Worm (Caenorhabditis elegans) whole organism, L1 larva: ENCODE results near the gene F42E8.1.

Source experiments
- C04F5.9 ChIP-seq: sonication (generic microtip); optimal IDR thresholded peaks from 2 replicates; lab custom pipeline; 2016; ENCODE audit warnings: missing genetic modification characterization, missing compliant biosample characterization
- Y116A8C.19 ChIP-seq: sonication (generic microtip); optimal IDR thresholded peaks from 2 replicates; lab custom pipeline; 2016; ENCODE audit warnings: missing compliant biosample characterization, missing genetic modification characterization, borderline replicate concordance
- aha-1 ChIP-seq: fragments of 150-350 bp; optimal IDR thresholded peaks from 2 replicates; lab custom pipeline; 2014; ENCODE audit warnings: missing biosample characterization, missing genetic modification characterization
- ceh-82 ChIP-seq, 3 experiments: fragments of 150-350 bp in 1 of 3; sonication (generic microtip) in 2 of 3; optimal IDR thresholded peaks; 2 replicates each; lab custom pipeline; 2014 to 2017; ENCODE audit warnings: missing biosample characterization in 3 of 3, missing genetic modification characterization in 3 of 3
- dpl-1 ChIP-seq, 3 experiments: fragments of 150-350 bp in 2 of 3; sonication (generic microtip) in 1 of 3; optimal IDR thresholded peaks; 2 replicates each; lab custom pipeline; 2014 to 2017; ENCODE audit warnings: missing biosample characterization in 3 of 3, missing genetic modification characterization in 3 of 3, missing genetic modification reagents in 3 of 3
- efl-1 ChIP-seq, 4 experiments: fragments of 150-350 bp; optimal IDR thresholded peaks in 3 of 4; peaks in 1 of 4; 1 replicate in 1 of 4; 2 replicates in 3 of 4; lab custom pipeline; 2014; ENCODE audit warnings: missing biosample characterization in 2 of 4, missing genetic modification characterization in 2 of 4, missing genetic modification reagents in 2 of 4
- efl-3 ChIP-seq: fragments of 200-800 bp; sonication (Bioruptor generic); optimal IDR thresholded peaks from 2 replicates; lab custom pipeline; 2018; ENCODE audit warnings: mild to moderate bottlenecking, missing genetic modification characterization, missing compliant biosample characterization
- egl-13 ChIP-seq: sonication (generic microtip); optimal IDR thresholded peaks from 2 replicates; lab custom pipeline; 2016; ENCODE audit warnings: missing genotype, missing genetic modification reagents, missing genetic modification characterization, missing compliant biosample characterization
- egl-27 ChIP-seq, 2 experiments: fragments of 150-350 bp in 1 of 2; sonication (generic microtip); optimal IDR thresholded peaks; 3 replicates each; lab custom pipeline; 2017 to 2018; ENCODE audit warnings: missing biosample characterization in 2 of 2, missing genetic modification characterization in 2 of 2, missing genetic modification reagents in 2 of 2
- elt-2 ChIP-seq: sonication (generic microtip); optimal IDR thresholded peaks from 2 replicates; lab custom pipeline; 2016; ENCODE audit warnings: missing genetic modification characterization, mild to moderate bottlenecking, inconsistent platforms, missing compliant biosample characterization, missing genetic modification reagents
- elt-3 ChIP-seq, 6 experiments: fragments of 150-350 bp in 1 of 6; sonication (generic microtip); optimal IDR thresholded peaks; 2 replicates each; lab custom pipeline; 2017 to 2018; ENCODE audit warnings: missing biosample characterization in 6 of 6, missing genetic modification characterization in 6 of 6, inconsistent platforms in 1 of 6
- ets-5 ChIP-seq: fragments of 200-800 bp; sonication (Bioruptor generic); IDR thresholded peaks from 2 replicates; pipeline ENCODE4 v1.3.6; 2022; ENCODE audit warnings: missing genetic modification characterization, missing compliant biosample characterization
- fkh-4 ChIP-seq: sonication (generic microtip); optimal IDR thresholded peaks from 2 replicates; lab custom pipeline; 2016; ENCODE audit warnings: missing compliant biosample characterization, missing genetic modification characterization, borderline replicate concordance
- fos-1 ChIP-seq: fragments of 150-350 bp; optimal IDR thresholded peaks from 2 replicates; lab custom pipeline; 2014; ENCODE audit warnings: missing biosample characterization, missing genetic modification characterization
- irx-1 ChIP-seq: sonication (generic microtip); optimal IDR thresholded peaks from 2 replicates; lab custom pipeline; 2016; ENCODE audit warnings: missing genetic modification characterization, missing compliant biosample characterization
- isw-1 ChIP-seq: fragments of 200-800 bp; sonication (Bioruptor generic); IDR thresholded peaks from 2 replicates; pipeline ENCODE4 v1.3.6; 2022; ENCODE audit warnings: missing genetic modification characterization, missing compliant biosample characterization
- lin-14 ChIP-seq: fragments of 200-800 bp; sonication (Bioruptor generic); optimal IDR thresholded peaks from 2 replicates; lab custom pipeline; 2018; ENCODE audit warnings: mild to moderate bottlenecking, missing genetic modification characterization, moderate library complexity, missing compliant biosample characterization
- lir-3 ChIP-seq: sonication (generic microtip); optimal IDR thresholded peaks from 2 replicates; lab custom pipeline; 2016; ENCODE audit warnings: mild to moderate bottlenecking, missing genetic modification characterization, moderate library complexity, missing compliant biosample characterization; ENCODE audit not compliant: poor library complexity
- lsy-2 ChIP-seq, 2 experiments: fragments of 150-350 bp; optimal IDR thresholded peaks; 2 replicates each; lab custom pipeline; 2014; ENCODE audit warnings: missing biosample characterization in 2 of 2, missing genetic modification characterization in 2 of 2
- mdl-1 ChIP-seq, 2 experiments: fragments of 150-350 bp; optimal IDR thresholded peaks; 2 replicates each; lab custom pipeline; 2014 to 2017; ENCODE audit warnings: missing biosample characterization in 2 of 2, missing genetic modification characterization in 2 of 2, inconsistent platforms in 1 of 2
- mep-1 ChIP-seq: fragments of 150-350 bp; optimal IDR thresholded peaks from 2 replicates; lab custom pipeline; 2014; ENCODE audit warnings: missing biosample characterization, missing genetic modification characterization
- nhr-237 ChIP-seq: fragments of 150-350 bp; optimal IDR thresholded peaks from 2 replicates; lab custom pipeline; 2014; ENCODE audit warnings: missing biosample characterization, missing genetic modification characterization
- nhr-28 ChIP-seq: fragments of 150-350 bp; optimal IDR thresholded peaks from 2 replicates; lab custom pipeline; 2014; ENCODE audit warnings: missing biosample characterization, missing genetic modification characterization
- nhr-71 ChIP-seq: sonication (generic microtip); optimal IDR thresholded peaks from 2 replicates; lab custom pipeline; 2016; ENCODE audit warnings: mild to moderate bottlenecking, missing genetic modification characterization, moderate library complexity, missing compliant biosample characterization
- nhr-76 ChIP-seq: sonication (generic microtip); optimal IDR thresholded peaks from 2 replicates; lab custom pipeline; 2017; ENCODE audit warnings: missing biosample characterization, missing genetic modification characterization
- nhr-77 ChIP-seq: fragments of 150-350 bp; optimal IDR thresholded peaks from 2 replicates; lab custom pipeline; 2014; ENCODE audit warnings: missing biosample characterization, missing genetic modification characterization
- pag-3 ChIP-seq: sonication (generic microtip); optimal IDR thresholded peaks from 2 replicates; lab custom pipeline; 2017; ENCODE audit warnings: missing genetic modification characterization, mild to moderate bottlenecking, missing compliant biosample characterization, antibody characterized with exemption, borderline replicate concordance; ENCODE audit not compliant: insufficient read depth
- pax-3 ChIP-seq: fragments of 200-800 bp; sonication (Bioruptor generic); optimal IDR thresholded peaks from 2 replicates; lab custom pipeline; 2018; ENCODE audit warnings: mild to moderate bottlenecking, missing genetic modification characterization, moderate library complexity, missing compliant biosample characterization
- rnt-1 ChIP-seq: sonication (generic microtip); optimal IDR thresholded peaks from 2 replicates; lab custom pipeline; 2016; ENCODE audit warnings: mild to moderate bottlenecking, missing genetic modification characterization, moderate library complexity, missing compliant biosample characterization
- skn-1 ChIP-seq: fragments of 150-350 bp; optimal IDR thresholded peaks from 2 replicates; lab custom pipeline; 2014; ENCODE audit warnings: missing biosample characterization, missing genetic modification characterization
- snpc-4 ChIP-seq: fragments of 150-350 bp; optimal IDR thresholded peaks from 2 replicates; lab custom pipeline; 2014; ENCODE audit warnings: missing biosample characterization, missing genetic modification characterization
- snu-23 ChIP-seq: sonication (generic microtip); optimal IDR thresholded peaks from 2 replicates; lab custom pipeline; 2016; ENCODE audit warnings: missing genetic modification characterization, missing compliant biosample characterization
- sup-37 ChIP-seq: fragments of 200-800 bp; sonication (Bioruptor generic); optimal IDR thresholded peaks from 2 replicates; lab custom pipeline; 2018; ENCODE audit warnings: mild to moderate bottlenecking, missing genetic modification characterization, missing compliant biosample characterization
- swsn-7 ChIP-seq: sonication (generic microtip); optimal IDR thresholded peaks from 2 replicates; lab custom pipeline; 2016; ENCODE audit warnings: missing genetic modification characterization, missing compliant biosample characterization
- tbx-2 ChIP-seq: sonication (generic microtip); optimal IDR thresholded peaks from 2 replicates; lab custom pipeline; 2016; ENCODE audit warnings: missing genetic modification characterization, missing compliant biosample characterization
- tlp-1 ChIP-seq: fragments of 150-350 bp; optimal IDR thresholded peaks from 2 replicates; lab custom pipeline; 2014; ENCODE audit warnings: missing biosample characterization, missing genetic modification characterization
- unc-130 ChIP-seq: fragments of 150-350 bp; optimal IDR thresholded peaks from 2 replicates; lab custom pipeline; 2017; ENCODE audit warnings: missing biosample characterization, missing genetic modification characterization, inconsistent platforms
- unc-30 ChIP-seq: sonication (generic microtip); optimal IDR thresholded peaks from 2 replicates; lab custom pipeline; 2017; ENCODE audit warnings: missing biosample characterization, missing genetic modification characterization
- vab-15 ChIP-seq: sonication (generic microtip); optimal IDR thresholded peaks from 2 replicates; lab custom pipeline; 2017; ENCODE audit warnings: missing genotype, mild to moderate bottlenecking, missing genetic modification characterization, missing compliant biosample characterization
- xbp-1 ChIP-seq: sonication (generic microtip); optimal IDR thresholded peaks from 2 replicates; lab custom pipeline; 2016; ENCODE audit warnings: missing genetic modification characterization, missing compliant biosample characterization
- zag-1 ChIP-seq: fragments of 150-350 bp; optimal IDR thresholded peaks from 2 replicates; lab custom pipeline; 2014; ENCODE audit warnings: missing biosample characterization, missing genetic modification characterization
- zip-4 ChIP-seq: fragments of 200-800 bp; sonication (Bioruptor generic); optimal IDR thresholded peaks from 2 replicates; lab custom pipeline; 2018; ENCODE audit warnings: mild to moderate bottlenecking, missing genetic modification characterization, moderate library complexity, missing compliant biosample characterization
- ztf-11 ChIP-seq, 2 experiments: sonication (generic microtip); optimal IDR thresholded peaks; 2 replicates each; lab custom pipeline; 2016 to 2017; ENCODE audit warnings: missing genetic modification characterization in 2 of 2, missing biosample characterization in 1 of 2, missing compliant biosample characterization in 1 of 2

The F42E8.1 gene

ce11 chrV:13082442-13083126 is 20.6 kb downstream of the F42E8.1 start, which contains the start of gene C34B4.2 (continued):
- peak; percentile 37 for TF ChIP-seq xbp-1 (tag; lab: Kevin White, UChicago)
- peak; percentile 90 for TF ChIP-seq lin-14 (GFP tag; lab: Kevin White, UChicago)
- TF ChIP-seq dpl-1 (GFP tag; optimal IDR thresholded peaks at IDR 0.05; lab: Kevin White, UChicago) = peak in 2 of 3 experiments; percentile 7 to 45
- peak in 1 of 2 experiments; percentile 79 for TF ChIP-seq mdl-1 (tag; optimal IDR thresholded peaks at IDR 0.05; lab: Kevin White, UChicago)
- peak in 1 of 3 experiments; percentile 24 for TF ChIP-seq ceh-82 (tag; optimal IDR thresholded peaks at IDR 0.05; lab: Kevin White, UChicago)
- peak; percentile 88 for TF ChIP-seq nhr-77 (tag; lab: Kevin White, UChicago)
- TF ChIP-seq pag-3 (tag; lab: Kevin White, UChicago) = no peak
- TF ChIP-seq unc-130 (tag; lab: Kevin White, UChicago) = peak; percentile 39
- no peak for TF ChIP-seq efl-3 (GFP tag; lab: Kevin White, UChicago)
- TF ChIP-seq tbx-2 (tag; lab: Kevin White, UChicago) = peak; percentile 87
- peak; percentile 76 for TF ChIP-seq elt-2 (tag; lab: Kevin White, UChicago)
- TF ChIP-seq snu-23 (GFP tag; lab: Kevin White, UChicago) = peak; percentile 68
- TF ChIP-seq C04F5.9 = no peak
- peak; percentile 64 for TF ChIP-seq swsn-7 (tag; lab: Kevin White, UChicago)
- TF ChIP-seq zag-1 (tag; lab: Kevin White, UChicago) = no peak
- TF ChIP-seq skn-1 = peak; percentile 11
- peak; percentile 40 for TF ChIP-seq zip-4 (GFP tag; lab: Kevin White, UChicago)
- peak; percentile 81 to 84 for TF ChIP-seq egl-27 (tag; optimal IDR thresholded peaks at IDR 0.05; lab: Kevin White, UChicago)
- peak in 2 of 6 experiments; percentile 8 to 38 for TF ChIP-seq elt-3 (tag; optimal IDR thresholded peaks at IDR 0.05; lab: Kevin White, UChicago)

- TF ChIP-seq nhr-71 (tag; lab: Kevin White, UChicago) = peak; percentile 12
- TF ChIP-seq egl-27 (tag; optimal IDR thresholded peaks at IDR 0.05; lab: Kevin White, UChicago) = no peak
- no peak for TF ChIP-seq fkh-4
- no peak for TF ChIP-seq snpc-4 (tag; lab: Kevin White, UChicago)
- TF ChIP-seq mdl-1 (tag; optimal IDR thresholded peaks at IDR 0.05; lab: Kevin White, UChicago) = no peak
- TF ChIP-seq efl-1 (optimal IDR thresholded peaks at IDR 0.05; lab: Kevin White, UChicago) = no peak
- TF ChIP-seq efl-1 (GFP tag; optimal IDR thresholded peaks at IDR 0.05 in 1 of 2; lab: Kevin White, UChicago) = peak in 1 of 2 experiments; percentile 52
- TF ChIP-seq lin-14 (GFP tag; lab: Kevin White, UChicago) = peak; percentile 69
- peak; percentile 8 for TF ChIP-seq rnt-1 (tag; lab: Kevin White, UChicago)
- no peak for TF ChIP-seq tlp-1 (tag; lab: Kevin White, UChicago)
- TF ChIP-seq ceh-82 (tag; optimal IDR thresholded peaks at IDR 0.05; lab: Kevin White, UChicago) = peak in 1 of 3 experiments; percentile 32
- no peak for TF ChIP-seq vab-15 (tag; lab: Kevin White, UChicago)
- peak; percentile 9 for TF ChIP-seq pax-3 (tag; lab: Kevin White, UChicago)
- peak in 1 of 2 experiments; percentile 33 for TF ChIP-seq lsy-2 (tag; optimal IDR thresholded peaks at IDR 0.05; lab: Kevin White, UChicago)
Measured at ce11 chrV:13083751-13084672, 22.1 kb downstream of the F42E8.1 start.

ce11 chrV:13085227-13085640 is 23.3 kb downstream of the F42E8.1 start:
- no peak for TF ChIP-seq ets-5 (GFP tag; lab: Robert Waterston, UW)
- no peak for TF ChIP-seq sup-37 (GFP tag; lab: Kevin White, UChicago)
- no peak for TF ChIP-seq irx-1 (tag; lab: Kevin White, UChicago)
- no peak for TF ChIP-seq zip-4 (GFP tag; lab: Kevin White, UChicago)
- TF ChIP-seq isw-1 = no peak
- TF ChIP-seq nhr-76 = no peak
- TF ChIP-seq lsy-2 (tag; optimal IDR thresholded peaks at IDR 0.05; lab: Kevin White, UChicago) = no peak
- no peak for TF ChIP-seq vab-15 (tag; lab: Kevin White, UChicago)
- no peak for TF ChIP-seq fos-1 (tag; lab: Kevin White, UChicago)
- TF ChIP-seq nhr-28 (tag; lab: Kevin White, UChicago) = no peak
- no peak for TF ChIP-seq lir-3 (tag; lab: Kevin White, UChicago)
- no peak for TF ChIP-seq ztf-11 (tag; optimal IDR thresholded peaks at IDR 0.05; lab: Kevin White, UChicago)
- no peak for TF ChIP-seq nhr-237
- TF ChIP-seq aha-1 (tag; lab: Kevin White, UChicago) = no peak
- TF ChIP-seq Y116A8C.19 (tag; lab: Kevin White, UChicago) = no peak
- TF ChIP-seq mep-1 (tag; lab: Kevin White, UChicago) = no peak
- TF ChIP-seq egl-13 = no peak
- TF ChIP-seq nhr-71 (tag; lab: Kevin White, UChicago) = peak; percentile 25
- TF ChIP-seq tbx-2 (tag; lab: Kevin White, UChicago) = peak; percentile 35
- TF ChIP-seq unc-30 = no peak
- TF ChIP-seq tlp-1 (tag; lab: Kevin White, UChicago) = no peak
